Worm (Caenorhabditis elegans) whole organism, young adult: Measurements from ENCODE around the gene ZK512.10.

ENCODE experiments used
- B0336.3 ChIP-seq: fragments of 200-800 bp; sonication (Bioruptor generic); IDR thresholded peaks from 2 replicates; pipeline ENCODE4 v1.3.6; 2022; ENCODE audit warnings: missing genetic modification characterization, missing compliant biosample characterization
- C17E4.6 ChIP-seq: fragments of 200-800 bp; sonication (Bioruptor generic); IDR thresholded peaks from 2 replicates; pipeline ENCODE4 v1.3.6; 2022; ENCODE audit warnings: missing genetic modification reagents, missing genetic modification characterization, missing compliant biosample characterization
- F10E7.11 ChIP-seq: sonication (generic microtip); optimal IDR thresholded peaks from 2 replicates; lab custom pipeline; 2017; ENCODE audit warnings: mild to moderate bottlenecking, missing genetic modification characterization, moderate library complexity, missing compliant biosample characterization
- F23B12.7 ChIP-seq: sonication (generic microtip); optimal IDR thresholded peaks from 2 replicates; lab custom pipeline; 2017; ENCODE audit warnings: missing genetic modification characterization, mild to moderate bottlenecking, missing compliant biosample characterization, antibody characterized with exemption, moderate library complexity; ENCODE audit not compliant: insufficient read depth
- F33H1.4 ChIP-seq: fragments of 200-800 bp; sonication (Bioruptor generic); IDR thresholded peaks from 2 replicates; pipeline ENCODE4 v1.3.6; 2022; ENCODE audit warnings: missing genetic modification reagents, missing genetic modification characterization, missing compliant biosample characterization
- F52B5.7 ChIP-seq: sonication (generic microtip); optimal IDR thresholded peaks from 2 replicates; lab custom pipeline; 2016; ENCODE audit warnings: mild to moderate bottlenecking, missing genetic modification characterization, missing compliant biosample characterization
- Y53F4B.3 ChIP-seq: fragments of 200-800 bp; sonication (Bioruptor generic); IDR thresholded peaks from 2 replicates; pipeline ENCODE4 v1.3.6; 2022; ENCODE audit warnings: missing genetic modification reagents, missing genetic modification characterization, missing compliant biosample characterization
- Y67H2A.10 ChIP-seq: fragments of 200-800 bp; sonication (Bioruptor generic); conservative IDR thresholded peaks from 2 replicates; pipeline ENCODE4 v1.3.6; 2022; ENCODE audit warnings: missing genetic modification reagents, missing genetic modification characterization, missing compliant biosample characterization
- Y79H2A.3 ChIP-seq: fragments of 200-800 bp; sonication (Bioruptor generic); conservative IDR thresholded peaks from 2 replicates; pipeline ENCODE4 v1.3.6; 2022; ENCODE audit warnings: missing genetic modification reagents, missing genetic modification characterization, missing compliant biosample characterization
- ZK185.1 ChIP-seq: sonication (generic microtip); optimal IDR thresholded peaks from 2 replicates; lab custom pipeline; 2016; ENCODE audit warnings: mild to moderate bottlenecking, missing genetic modification characterization, missing compliant biosample characterization; ENCODE audit not compliant: poor library complexity, severe bottlenecking
- attf-3 ChIP-seq: fragments of 200-800 bp; sonication (Bioruptor generic); conservative IDR thresholded peaks from 2 replicates; pipeline ENCODE4 v1.3.6; 2022; ENCODE audit warnings: missing genetic modification reagents, missing genetic modification characterization, missing compliant biosample characterization
- ccch-3 ChIP-seq: fragments of 200-800 bp; sonication (Bioruptor generic); optimal IDR thresholded peaks from 2 replicates; lab custom pipeline; 2018; ENCODE audit warnings: mild to moderate bottlenecking, missing genetic modification characterization, missing compliant biosample characterization
- cebp-1 ChIP-seq, 2 experiments: fragments of 200-800 bp in 1 of 2; sonication (Bioruptor generic) in 1 of 2; sonication (generic microtip) in 1 of 2; IDR thresholded peaks in 1 of 2; optimal IDR thresholded peaks in 1 of 2; 2 replicates each; pipeline versions ENCODE4 v1.3.6 to Lab custom; 2017 to 2022; ENCODE audit warnings: missing compliant biosample characterization in 2 of 2, missing genetic modification characterization in 2 of 2, mild to moderate bottlenecking in 1 of 2, missing genetic modification reagents in 1 of 2, moderate library complexity in 1 of 2
- ceh-100 ChIP-seq: fragments of 200-800 bp; sonication (Bioruptor generic); IDR thresholded peaks from 2 replicates; pipeline ENCODE4 v1.3.6; 2022; ENCODE audit warnings: missing genetic modification reagents, missing genetic modification characterization, missing compliant biosample characterization
- ceh-40 ChIP-seq: fragments of 200-800 bp; sonication (Bioruptor generic); IDR thresholded peaks from 2 replicates; pipeline ENCODE4 v1.3.6; 2022; ENCODE audit warnings: missing genetic modification characterization, missing compliant biosample characterization
- ceh-58 ChIP-seq: fragments of 200-800 bp; sonication (Bioruptor generic); IDR thresholded peaks from 2 replicates; pipeline ENCODE4 v1.3.6; 2022; ENCODE audit warnings: missing genetic modification characterization, missing compliant biosample characterization
- die-1 ChIP-seq: sonication (generic microtip); optimal IDR thresholded peaks from 2 replicates; lab custom pipeline; 2016; ENCODE audit warnings: missing genotype, mild to moderate bottlenecking, missing genetic modification characterization, missing compliant biosample characterization
- dox-1 ChIP-seq: fragments of 200-800 bp; sonication (Bioruptor generic); IDR thresholded peaks from 2 replicates; pipeline ENCODE4 v1.3.6; 2022; ENCODE audit warnings: missing genetic modification reagents, missing genetic modification characterization, missing compliant biosample characterization
- dpff-1 ChIP-seq: sonication (generic microtip); optimal IDR thresholded peaks from 2 replicates; lab custom pipeline; 2017; ENCODE audit warnings: mild to moderate bottlenecking, missing genetic modification characterization, missing compliant biosample characterization
- egrh-3 ChIP-seq: fragments of 200-800 bp; sonication (Bioruptor generic); IDR thresholded peaks from 2 replicates; pipeline ENCODE4 v1.3.6; 2022; ENCODE audit warnings: missing genetic modification reagents, missing genetic modification characterization, missing compliant biosample characterization
- hlh-26 ChIP-seq: fragments of 200-800 bp; sonication (Bioruptor generic); conservative IDR thresholded peaks from 2 replicates; pipeline ENCODE4 v1.3.6; 2022; ENCODE audit warnings: missing genetic modification reagents, missing genetic modification characterization, missing compliant biosample characterization
- hmg-1.2 ChIP-seq: fragments of 200-800 bp; sonication (Bioruptor generic); IDR thresholded peaks from 2 replicates; pipeline ENCODE4 v1.3.6; 2022; ENCODE audit warnings: missing genetic modification reagents, missing genetic modification characterization, missing compliant biosample characterization
- lin-40 ChIP-seq: sonication (generic microtip); optimal IDR thresholded peaks from 2 replicates; lab custom pipeline; 2016; ENCODE audit warnings: missing genetic modification characterization, mild to moderate bottlenecking, missing compliant biosample characterization, missing genotype, missing genetic modification reagents
- lin-54 ChIP-seq: fragments of 200-800 bp; sonication (Bioruptor generic); optimal IDR thresholded peaks from 2 replicates; lab custom pipeline; 2018; ENCODE audit warnings: mild to moderate bottlenecking, missing genetic modification characterization, missing compliant biosample characterization
- lsy-27 ChIP-seq: sonication (generic microtip); optimal IDR thresholded peaks from 2 replicates; lab custom pipeline; 2017; ENCODE audit warnings: missing genetic modification characterization, mild to moderate bottlenecking, missing compliant biosample characterization, antibody characterized with exemption, missing genotype, borderline replicate concordance; ENCODE audit not compliant: insufficient read depth
- madf-6 ChIP-seq: fragments of 200-800 bp; sonication (Bioruptor generic); IDR thresholded peaks from 2 replicates; pipeline ENCODE4 v1.3.6; 2022; ENCODE audit warnings: missing genetic modification reagents, missing genetic modification characterization, missing compliant biosample characterization
- mel-28 ChIP-seq: sonication (generic microtip); optimal IDR thresholded peaks from 2 replicates; lab custom pipeline; 2016; ENCODE audit warnings: borderline replicate concordance, mild to moderate bottlenecking, missing genetic modification characterization, missing compliant biosample characterization
- rpc-1 ChIP-seq, 2 experiments: fragments of 150-350 bp in 1 of 2; sonication (generic microtip) in 1 of 2; optimal IDR thresholded peaks; 2 replicates each; lab custom pipeline; 2014 to 2018; ENCODE audit warnings: missing biosample characterization in 1 of 2, missing genetic modification characterization in 1 of 2, missing genetic modification reagents in 1 of 2, missing genotype in 1 of 2
- snpc-1.1 ChIP-seq: sonication (generic microtip); optimal IDR thresholded peaks from 2 replicates; lab custom pipeline; 2017; ENCODE audit warnings: missing genetic modification characterization, mild to moderate bottlenecking, missing compliant biosample characterization, antibody characterized with exemption, moderate library complexity, missing genotype, missing genetic modification reagents; ENCODE audit not compliant: insufficient read depth
- snpc-3.4 ChIP-seq: sonication (generic microtip); optimal IDR thresholded peaks from 2 replicates; lab custom pipeline; 2017; ENCODE audit warnings: missing genetic modification characterization, mild to moderate bottlenecking, missing compliant biosample characterization, antibody characterized with exemption, moderate library complexity, missing genotype, missing genetic modification reagents
- somi-1 ChIP-seq: fragments of 200-800 bp; sonication (Bioruptor generic); optimal IDR thresholded peaks from 2 replicates; lab custom pipeline; 2018; ENCODE audit warnings: mild to moderate bottlenecking, missing genetic modification characterization, missing compliant biosample characterization
- ztf-28 ChIP-seq: fragments of 200-800 bp; sonication (Bioruptor generic); IDR thresholded peaks from 2 replicates; pipeline ENCODE4 v1.3.6; 2022; ENCODE audit warnings: missing genetic modification reagents, missing genetic modification characterization, missing compliant biosample characterization

ZK512.10 gene

DNA sequence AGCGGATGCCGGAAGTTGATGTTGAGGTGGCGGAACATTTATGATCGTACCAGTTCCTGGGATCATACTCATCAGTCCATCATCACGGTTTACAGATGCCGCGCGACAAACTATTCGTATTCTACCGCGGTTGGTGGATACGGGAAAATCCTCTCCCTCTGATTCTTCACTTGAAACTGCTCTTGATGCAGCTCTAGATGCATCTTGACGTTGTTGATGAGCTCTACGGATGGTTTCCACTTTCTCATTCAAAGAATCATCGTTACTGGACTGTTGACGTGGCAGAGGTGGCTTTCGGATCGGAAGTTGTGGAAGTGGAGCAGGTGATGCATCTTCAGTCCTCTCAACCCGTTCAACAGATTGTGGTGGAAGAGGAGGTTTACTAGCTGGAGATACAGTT lies 18.4 kb downstream of the ZK512.10 start:
- TF ChIP-seq F10E7.11 (tag; lab: Kevin White, UChicago) (no peak), Y79H2A.3 (no peak), Y53F4B.3 (GFP tag; lab: Robert Waterston, UW) (no peak), madf-6 (GFP tag; lab: Robert Waterston, UW) (no peak), ZK185.1 (no peak), hmg-1.2 (no peak), F52B5.7 (tag; lab: Kevin White, UChicago) (no peak), attf-3 (GFP tag; lab: Robert Waterston, UW) (no peak), ccch-3 (GFP tag; lab: Kevin White, UChicago) (no peak), cebp-1 (GFP tag; IDR thresholded peaks at IDR 0.05; lab: Robert Waterston, UW) (no peak), cebp-1 (tag; optimal IDR thresholded peaks at IDR 0.05; lab: Kevin White, UChicago) (no peak)

DNA sequence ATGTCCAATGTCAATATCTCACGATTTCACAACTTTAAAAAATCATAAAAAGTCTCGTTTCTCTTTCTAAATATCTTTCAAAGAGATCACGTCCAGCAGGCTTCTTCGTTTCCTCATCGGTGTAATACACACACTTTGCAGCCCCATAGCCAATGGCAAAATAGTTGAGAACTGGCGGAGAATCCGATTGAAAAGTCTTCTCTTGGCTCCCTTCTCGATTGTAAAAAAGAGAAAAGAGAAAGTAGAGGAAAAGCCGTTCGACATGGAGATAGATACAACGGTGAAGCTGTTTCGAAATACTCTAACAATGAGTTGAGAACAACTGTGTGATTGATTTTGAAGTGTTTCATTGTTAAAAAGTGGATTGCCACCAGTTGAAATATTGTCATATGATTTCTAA lies 21.1 kb downstream of the ZK512.10 start:
- no peak for TF ChIP-seq egrh-3 (GFP tag; lab: Robert Waterston, UW)
- TF ChIP-seq hlh-26 (GFP tag; lab: Robert Waterston, UW) = no peak
- TF ChIP-seq lsy-27 (tag; lab: Kevin White, UChicago) = no peak
- no peak for TF ChIP-seq mel-28
- TF ChIP-seq ztf-28 (GFP tag; lab: Robert Waterston, UW) = no peak
- TF ChIP-seq F10E7.11 (tag; lab: Kevin White, UChicago) = no peak

DNA sequence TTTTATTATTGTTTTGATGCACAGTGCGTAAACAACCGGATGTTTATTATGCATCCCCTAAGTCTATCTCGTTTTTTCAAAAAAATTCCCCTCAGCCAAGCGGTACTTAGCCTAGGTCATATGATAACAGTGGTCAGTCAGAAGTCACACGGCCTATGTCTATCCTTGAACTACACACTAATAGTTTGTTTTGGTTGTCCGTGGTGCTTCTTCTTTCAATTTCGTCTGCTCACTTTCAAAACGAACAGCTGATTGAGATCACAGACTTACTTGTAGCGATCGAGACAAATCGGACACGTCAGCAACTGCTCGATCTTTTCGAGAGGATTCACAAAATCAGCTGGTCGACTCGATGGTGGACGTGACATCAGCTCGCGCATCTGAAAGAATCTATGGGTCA lies 22.3 kb downstream of the ZK512.10 start:
- TF ChIP-seq C17E4.6 (GFP tag; lab: Robert Waterston, UW) (no peak), somi-1 (GFP tag; lab: Kevin White, UChicago) (peak; percentile 35)

DNA sequence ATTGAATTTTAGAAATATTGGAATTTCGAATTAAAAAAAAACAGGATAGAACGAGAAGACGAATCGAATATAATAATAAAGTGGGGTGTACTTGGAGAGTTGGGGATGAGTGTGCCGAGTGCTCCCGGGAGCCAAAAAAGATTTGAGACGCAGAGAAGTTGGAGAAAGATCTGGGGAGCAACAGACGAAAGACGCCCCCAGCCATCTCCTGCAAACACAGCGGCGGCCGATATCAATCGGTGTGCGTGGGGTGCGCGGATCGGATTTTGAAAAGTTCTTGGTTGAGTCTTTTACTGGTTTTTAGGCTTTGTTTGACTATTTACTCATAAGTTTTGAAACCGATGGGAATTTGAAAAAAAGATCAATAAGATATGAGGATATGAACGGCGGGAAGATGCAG lies 23.1 kb downstream of the ZK512.10 start, which contains the start of gene nhl-1:
Gene nhl-1 (minus strand): TSS at position 101 of the 400 bp plus-strand sequence.
- TF ChIP-seq lin-54 (GFP tag; lab: Kevin White, UChicago) (no peak), rpc-1 (optimal IDR thresholded peaks at IDR 0.05; lab: Kevin White, UChicago) (no peak), rpc-1 (tag; optimal IDR thresholded peaks at IDR 0.05; lab: Kevin White, UChicago) (no peak), ceh-58 (GFP tag; lab: Robert Waterston, UW) (no peak), F23B12.7 (tag; lab: Kevin White, UChicago) (no peak), F52B5.7 (tag; lab: Kevin White, UChicago) (no peak), B0336.3 (GFP tag; lab: Robert Waterston, UW) (no peak), madf-6 (GFP tag; lab: Robert Waterston, UW) (no peak), snpc-3.4 (tag; lab: Kevin White, UChicago) (no peak), F33H1.4 (GFP tag; lab: Robert Waterston, UW) (no peak), dox-1 (no peak), snpc-1.1 (tag; lab: Kevin White, UChicago) (no peak), egrh-3 (GFP tag; lab: Robert Waterston, UW) (no peak), dpff-1 (tag; lab: Kevin White, UChicago) (no peak), lin-40 (tag; lab: Kevin White, UChicago) (no peak), die-1 (tag; lab: Kevin White, UChicago) (no peak), Y67H2A.10 (GFP tag; lab: Robert Waterston, UW) (no peak), ceh-100 (no peak), ceh-40 (GFP tag; lab: Robert Waterston, UW) (no peak), F10E7.11 (tag; lab: Kevin White, UChicago) (no peak)
